Worm (Caenorhabditis elegans) whole organism, L4/young adult: ENCODE measurements around the gene syg-1.

Source experiments
- W03F9.2 ChIP-seq: fragments of 150-350 bp; optimal IDR thresholded peaks from 2 replicates; lab custom pipeline; 2014; ENCODE audit warnings: missing biosample characterization, missing genetic modification characterization
- dao-5 ChIP-seq: sonication (generic microtip); optimal IDR thresholded peaks from 2 replicates; lab custom pipeline; 2016; ENCODE audit warnings: missing genotype, missing genetic modification characterization, moderate library complexity, missing compliant biosample characterization
- him-1 ChIP-seq: sonication (generic microtip); optimal IDR thresholded peaks from 2 replicates; lab custom pipeline; 2016; ENCODE audit warnings: missing genotype, missing genetic modification reagents, missing genetic modification characterization, missing compliant biosample characterization

ce11 chrX:2538713-2539112, 23.6 kb upstream of the syg-1 start:
- TF ChIP-seq him-1 (tag; lab: Kevin White, UChicago) (no peak), W03F9.2 (tag; lab: Kevin White, UChicago) (no peak), dao-5 (tag; lab: Kevin White, UChicago) (no peak)
